Fruit fly (Drosophila melanogaster): Measurements from ENCODE around the gene RpL3.

Gene RpL3

DNA sequence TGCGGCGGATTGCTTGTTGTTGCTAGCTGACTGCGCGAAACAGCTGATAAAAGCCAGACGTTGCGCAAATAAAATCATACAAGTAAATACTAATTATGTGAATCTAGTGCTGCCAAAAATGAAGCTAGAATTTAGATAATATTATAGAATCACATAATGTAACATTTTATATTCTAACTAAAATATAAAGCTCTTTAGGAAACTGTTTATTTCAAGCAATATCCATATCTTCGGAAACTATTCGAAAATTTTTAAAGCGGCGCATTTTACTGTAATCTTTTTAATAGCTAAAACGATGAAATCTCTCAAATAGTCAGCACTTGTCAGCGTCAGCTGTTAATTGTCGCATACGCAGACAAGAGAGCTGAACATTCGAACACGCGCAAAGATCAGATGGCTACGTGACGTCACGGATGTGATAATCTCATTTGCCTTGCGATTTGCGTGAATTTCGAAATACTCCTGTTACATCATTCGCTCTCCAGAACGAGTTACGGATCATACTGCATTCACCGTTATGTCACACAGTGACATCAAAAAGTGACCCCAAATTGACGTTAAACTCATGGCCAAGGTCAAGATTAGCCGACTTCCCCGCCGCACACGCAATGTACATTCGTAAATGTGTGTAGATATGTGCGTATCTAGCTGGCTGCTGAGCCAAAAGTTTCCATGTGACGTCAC is 21.5 kb downstream of the RpL3 start (continued):
- TF ChIP-seq CG14710 (tag; optimal IDR thresholded peaks at IDR 0.05), result peak; percentile 33
- no peak for TF ChIP-seq Doc2 (GFP tag; IDR thresholded peaks at IDR 0.05)
- TF ChIP-seq B-H2 (GFP tag; optimal IDR thresholded peaks at IDR 0.05), result no peak
- no peak for TF ChIP-seq CG4282 (GFP tag; optimal IDR thresholded peaks at IDR 0.05)
- TF ChIP-seq Ada2b (GFP tag; IDR thresholded peaks at IDR 0.05), result no peak
- no peak for TF ChIP-seq vnd (GFP tag; IDR thresholded peaks at IDR 0.05; ENCODE audit: partially characterized antibody)
- TF ChIP-seq dmrt99B (tag; optimal IDR thresholded peaks at IDR 0.05), result no peak
- no peak for TF ChIP-seq CG4617 (GFP tag; optimal IDR thresholded peaks at IDR 0.05; ENCODE audit: borderline replicate concordance)
- TF ChIP-seq Blimp-1 (GFP tag; optimal IDR thresholded peaks at IDR 0.05), result no peak
- peak; percentile 38; the same call in 1 of the 2 replicates for TF ChIP-seq Ptx1 (GFP tag; IDR thresholded peaks at IDR 0.05)
- no peak for TF ChIP-seq Usf (GFP tag; optimal IDR thresholded peaks at IDR 0.05)
- no peak for TF ChIP-seq CG12942 (GFP tag; optimal IDR thresholded peaks at IDR 0.05)
- TF ChIP-seq MTF-1 (GFP tag; optimal IDR thresholded peaks at IDR 0.05; ENCODE audit: borderline replicate concordance), result no peak
- peak; percentile 56 for TF ChIP-seq unpg (GFP tag; optimal IDR thresholded peaks at IDR 0.05)
- no peak for TF ChIP-seq lov (optimal IDR thresholded peaks at IDR 0.05)
- TF ChIP-seq lov (GFP tag; IDR thresholded peaks at IDR 0.05), result no peak
- no peak for TF ChIP-seq Sry-δ (GFP tag; optimal IDR thresholded peaks at IDR 0.05)
- no peak for TF ChIP-seq gce (GFP tag; IDR thresholded peaks at IDR 0.05)
- TF ChIP-seq Scr (GFP tag; IDR thresholded peaks at IDR 0.05; ENCODE audit: partially characterized antibody), result no peak
- no peak for TF ChIP-seq CG42726 (GFP tag; IDR thresholded peaks at IDR 0.05; ENCODE audit: partially characterized antibody)
- TF ChIP-seq CG10565 (GFP tag; optimal IDR thresholded peaks at IDR 0.05), result no peak
- no peak for TF ChIP-seq wek (GFP tag; optimal IDR thresholded peaks at IDR 0.05)
- TF ChIP-seq CG10431 (GFP tag; optimal IDR thresholded peaks at IDR 0.05), result no peak
- peak; percentile 6 for TF ChIP-seq zen (tag; optimal IDR thresholded peaks at IDR 0.05)
- TF ChIP-seq CG10147 (GFP tag; optimal IDR thresholded peaks at IDR 0.05), result peak; percentile 45
- TF ChIP-seq CG7271 (tag; optimal IDR thresholded peaks at IDR 0.05), result no peak
- no peak for TF ChIP-seq CG13894 (tag; optimal IDR thresholded peaks at IDR 0.05)
- peak; percentile 66 for TF ChIP-seq Rfx (GFP tag; IDR thresholded peaks at IDR 0.05)
- TF ChIP-seq CG10654 (GFP tag; optimal IDR thresholded peaks at IDR 0.05), result no peak
- peak; percentile 17 for TF ChIP-seq ftz-f1 (GFP tag; optimal IDR thresholded peaks at IDR 0.05)
- TF ChIP-seq rib (GFP tag; IDR thresholded peaks at IDR 0.05), result no peak
- no peak for TF ChIP-seq CG30020 (tag; optimal IDR thresholded peaks at IDR 0.05)
- TF ChIP-seq Lpt (GFP tag; optimal IDR thresholded peaks at IDR 0.05), result no peak
- TF ChIP-seq maf-S (GFP tag; optimal IDR thresholded peaks at IDR 0.05), result no peak
- no peak for TF ChIP-seq Vsx1 (GFP tag; optimal IDR thresholded peaks at IDR 0.05)
- no peak for TF ChIP-seq H2.0 (GFP tag; IDR thresholded peaks at IDR 0.05)
- no peak for TF ChIP-seq luna (GFP tag; optimal IDR thresholded peaks at IDR 0.05)
- TF ChIP-seq CG11085 (GFP tag; IDR thresholded peaks at IDR 0.05), result no peak
- TF ChIP-seq pita (GFP tag; optimal IDR thresholded peaks at IDR 0.05), result no peak
- no peak for TF ChIP-seq fd3F (GFP tag; optimal IDR thresholded peaks at IDR 0.05)
- no peak for TF ChIP-seq CkIIα-i1 (GFP tag; IDR thresholded peaks at IDR 0.05)
- TF ChIP-seq CG17912 (GFP tag; optimal IDR thresholded peaks at IDR 0.05), result no peak
- TF ChIP-seq D19A (tag; optimal IDR thresholded peaks at IDR 0.05), result no peak
- TF ChIP-seq otp (GFP tag; IDR thresholded peaks at IDR 0.05), result no peak
- TF ChIP-seq z (GFP tag; IDR thresholded peaks at IDR 0.05), result no peak
- no peak for TF ChIP-seq fru (optimal IDR thresholded peaks at IDR 0.05)
- no peak for TF ChIP-seq CG3065 (GFP tag; optimal IDR thresholded peaks at IDR 0.05)
- no peak for TF ChIP-seq CG9215 (GFP tag; IDR thresholded peaks at IDR 0.05)
- TF ChIP-seq Hr51 (GFP tag; optimal IDR thresholded peaks at IDR 0.05), result no peak
- no peak for TF ChIP-seq CG7786 (GFP tag; optimal IDR thresholded peaks at IDR 0.05)
- TF ChIP-seq eyg (GFP tag; optimal IDR thresholded peaks at IDR 0.05), result no peak
